Worm (Caenorhabditis elegans) whole organism, L4 larva: ENCODE results near the gene ssr-2.
A peak's percentile ranks its signal among the peaks of the same experiment; 100 is the strongest.

ENCODE experiments used
- ZK337.2 ChIP-seq: fragments of 200-800 bp; sonication (Bioruptor generic); IDR thresholded peaks from 2 replicates; pipeline ENCODE4 v1.3.6; 2022; ENCODE audit warnings: missing genetic modification reagents, missing genetic modification characterization, missing compliant biosample characterization
- aha-1 ChIP-seq: fragments of 150-350 bp; peaks from one replicate; lab custom pipeline; 2014; ENCODE audit warnings: missing biosample characterization, missing genetic modification characterization
- ceh-20 ChIP-seq: fragments of 200-800 bp; sonication (Bioruptor generic); IDR thresholded peaks from 2 replicates; pipeline ENCODE4 v1.3.6; 2022; ENCODE audit warnings: missing genetic modification reagents, missing genetic modification characterization, missing compliant biosample characterization
- ceh-28 ChIP-seq: fragments of 150-350 bp; optimal IDR thresholded peaks from 2 replicates; lab custom pipeline; 2014; ENCODE audit warnings: missing biosample characterization, missing genetic modification reagents, missing genetic modification characterization
- ctbp-1 ChIP-seq: fragments of 200-800 bp; sonication (Bioruptor generic); IDR thresholded peaks from 2 replicates; pipeline ENCODE4 v1.3.6; 2022; ENCODE audit warnings: missing genetic modification reagents, missing genetic modification characterization, missing compliant biosample characterization
- dmd-8 ChIP-seq: fragments of 200-800 bp; sonication (Bioruptor generic); IDR thresholded peaks from 2 replicates; pipeline ENCODE4 v1.3.6; 2022; ENCODE audit warnings: missing genetic modification characterization, missing compliant biosample characterization
- dpl-1 ChIP-seq: fragments of 150-350 bp; optimal IDR thresholded peaks from 2 replicates; lab custom pipeline; 2014; ENCODE audit warnings: missing biosample characterization, missing genetic modification reagents, missing genetic modification characterization
- duxl-1 ChIP-seq: sonication (generic microtip); optimal IDR thresholded peaks from 2 replicates; lab custom pipeline; 2016; ENCODE audit warnings: mild to moderate bottlenecking, missing genetic modification characterization, moderate library complexity, missing compliant biosample characterization; ENCODE audit not compliant: poor library complexity
- egl-27 ChIP-seq: sonication (generic microtip); optimal IDR thresholded peaks from 3 replicates; lab custom pipeline; 2017; ENCODE audit warnings: missing biosample characterization, missing genetic modification reagents, missing genetic modification characterization
- egl-43 ChIP-seq: fragments of 200-800 bp; sonication (Bioruptor generic); IDR thresholded peaks from 2 replicates; pipeline ENCODE4 v1.3.6; 2022; ENCODE audit warnings: missing genetic modification reagents, missing genetic modification characterization, missing compliant biosample characterization
- fkh-10 ChIP-seq: fragments of 150-350 bp; optimal IDR thresholded peaks from 2 replicates; lab custom pipeline; 2014; ENCODE audit warnings: missing biosample characterization, missing genetic modification reagents, missing genetic modification characterization
- fos-1 ChIP-seq: fragments of 150-350 bp; optimal IDR thresholded peaks from 2 replicates; lab custom pipeline; 2014; ENCODE audit warnings: missing biosample characterization, missing genetic modification characterization
- gei-8 ChIP-seq: fragments of 200-800 bp; sonication (Bioruptor generic); optimal IDR thresholded peaks from 2 replicates; lab custom pipeline; 2018; ENCODE audit warnings: mild to moderate bottlenecking, missing genetic modification characterization, missing compliant biosample characterization
- hlh-11 ChIP-seq: fragments of 200-800 bp; sonication (Bioruptor generic); optimal IDR thresholded peaks from 2 replicates; lab custom pipeline; 2018; ENCODE audit warnings: mild to moderate bottlenecking, missing genetic modification characterization, missing compliant biosample characterization
- lin-13 ChIP-seq: fragments of 150-350 bp; optimal IDR thresholded peaks from 2 replicates; lab custom pipeline; 2014; ENCODE audit warnings: missing biosample characterization, missing genetic modification reagents, missing genetic modification characterization
- lin-29 ChIP-seq: fragments of 200-800 bp; sonication (Bioruptor generic); IDR thresholded peaks from 2 replicates; pipeline ENCODE4 v1.3.6; 2022; ENCODE audit warnings: missing genetic modification reagents, missing genetic modification characterization, missing compliant biosample characterization
- lin-38 ChIP-seq: fragments of 200-800 bp; sonication (Bioruptor generic); IDR thresholded peaks from 2 replicates; pipeline ENCODE4 v1.3.6; 2022; ENCODE audit warnings: missing genetic modification reagents, missing genetic modification characterization, missing compliant biosample characterization
- lin-39 ChIP-seq: fragments of 150-350 bp; optimal IDR thresholded peaks from 2 replicates; lab custom pipeline; 2014; ENCODE audit warnings: missing biosample characterization, missing genetic modification reagents, missing genetic modification characterization
- lir-3 ChIP-seq: sonication (generic microtip); optimal IDR thresholded peaks from 2 replicates; lab custom pipeline; 2016; ENCODE audit warnings: mild to moderate bottlenecking, missing genetic modification characterization, missing compliant biosample characterization
- lsy-2 ChIP-seq, 2 experiments: fragments of 150-350 bp in 1 of 2; sonication (generic microtip) in 1 of 2; optimal IDR thresholded peaks; 2 replicates each; lab custom pipeline; 2014 to 2017; ENCODE audit warnings: missing biosample characterization in 2 of 2, missing genetic modification characterization in 2 of 2
- mdl-1 ChIP-seq, 2 experiments: fragments of 150-350 bp in 1 of 2; sonication (generic microtip) in 1 of 2; optimal IDR thresholded peaks; 2 replicates each; lab custom pipeline; 2014 to 2017; ENCODE audit warnings: missing biosample characterization in 2 of 2, missing genetic modification characterization in 2 of 2
- mxl-3 ChIP-seq: fragments of 200-800 bp; sonication (Bioruptor generic); optimal IDR thresholded peaks from 2 replicates; lab custom pipeline; 2018; ENCODE audit warnings: mild to moderate bottlenecking, missing genetic modification characterization, missing compliant biosample characterization
- nhr-102 ChIP-seq: sonication (generic microtip); optimal IDR thresholded peaks from 2 replicates; lab custom pipeline; 2016; ENCODE audit warnings: mild to moderate bottlenecking, missing genetic modification characterization, moderate library complexity, missing compliant biosample characterization
- nhr-11 ChIP-seq: fragments of 150-350 bp; optimal IDR thresholded peaks from 2 replicates; lab custom pipeline; 2014; ENCODE audit warnings: missing biosample characterization, missing genetic modification characterization
- nhr-25 ChIP-seq: sonication (generic microtip); optimal IDR thresholded peaks from 2 replicates; lab custom pipeline; 2017; ENCODE audit warnings: missing genetic modification characterization, mild to moderate bottlenecking, missing compliant biosample characterization, antibody characterized with exemption, moderate library complexity, borderline replicate concordance; ENCODE audit not compliant: insufficient read depth
- nhr-28 ChIP-seq: fragments of 150-350 bp; optimal IDR thresholded peaks from 2 replicates; lab custom pipeline; 2014; ENCODE audit warnings: missing biosample characterization, missing genetic modification characterization
- nhr-41 ChIP-seq: fragments of 200-800 bp; sonication (Bioruptor generic); IDR thresholded peaks from 2 replicates; pipeline ENCODE4 v1.3.6; 2022; ENCODE audit warnings: missing genetic modification reagents, missing genetic modification characterization, missing compliant biosample characterization
- nhr-48 ChIP-seq: sonication (generic microtip); optimal IDR thresholded peaks from 2 replicates; lab custom pipeline; 2016; ENCODE audit warnings: mild to moderate bottlenecking, missing genetic modification characterization, missing compliant biosample characterization
- nhr-6 ChIP-seq: fragments of 150-350 bp; optimal IDR thresholded peaks from 2 replicates; lab custom pipeline; 2014; ENCODE audit warnings: missing biosample characterization, missing genetic modification characterization
- nhr-77 ChIP-seq: fragments of 150-350 bp; optimal IDR thresholded peaks from 2 replicates; lab custom pipeline; 2014; ENCODE audit warnings: missing biosample characterization, missing genetic modification characterization
- php-3 ChIP-seq: fragments of 200-800 bp; sonication (Bioruptor generic); IDR thresholded peaks from 2 replicates; pipeline ENCODE4 v1.3.6; 2022; ENCODE audit warnings: missing genetic modification reagents, missing genetic modification characterization, missing compliant biosample characterization
- pqm-1 ChIP-seq: sonication (generic microtip); optimal IDR thresholded peaks from 2 replicates; lab custom pipeline; 2017; ENCODE audit warnings: missing biosample characterization, missing genetic modification characterization
- rbr-2 ChIP-seq: sonication (generic microtip); optimal IDR thresholded peaks from 2 replicates; lab custom pipeline; 2016; ENCODE audit warnings: missing genotype, missing genetic modification characterization, missing compliant biosample characterization
- saeg-2 ChIP-seq: fragments of 200-800 bp; sonication (Bioruptor generic); IDR thresholded peaks from 2 replicates; pipeline ENCODE4 v1.3.6; 2022; ENCODE audit warnings: missing genetic modification reagents, missing genetic modification characterization, missing compliant biosample characterization
- set-16 ChIP-seq: fragments of 200-800 bp; sonication (Bioruptor generic); IDR thresholded peaks from 2 replicates; pipeline ENCODE4 v1.3.6; 2022; ENCODE audit warnings: missing genetic modification reagents, missing genetic modification characterization, missing compliant biosample characterization
- snpc-1.2 ChIP-seq: fragments of 200-800 bp; sonication (Bioruptor generic); IDR thresholded peaks from 2 replicates; pipeline ENCODE4 v1.3.6; 2022; ENCODE audit warnings: missing genetic modification reagents, missing genetic modification characterization, missing compliant biosample characterization
- spr-1 ChIP-seq: sonication (generic microtip); optimal IDR thresholded peaks from 2 replicates; lab custom pipeline; 2016; ENCODE audit warnings: mild to moderate bottlenecking, missing genetic modification characterization, missing compliant biosample characterization
- spr-3 ChIP-seq: fragments of 200-800 bp; sonication (Bioruptor generic); optimal IDR thresholded peaks from 2 replicates; lab custom pipeline; 2018; ENCODE audit warnings: mild to moderate bottlenecking, missing genetic modification characterization, missing compliant biosample characterization
- unc-130 ChIP-seq: sonication (generic microtip); optimal IDR thresholded peaks from 2 replicates; lab custom pipeline; 2016; ENCODE audit warnings: missing genetic modification reagents, missing genetic modification characterization, missing compliant biosample characterization
- unc-39 ChIP-seq: sonication (generic microtip); optimal IDR thresholded peaks from 2 replicates; lab custom pipeline; 2017; ENCODE audit warnings: missing biosample characterization, missing genetic modification characterization
- unc-62 ChIP-seq, 3 experiments: fragments of 150-350 bp in 1 of 3; sonication (generic microtip); optimal IDR thresholded peaks in 2 of 3; peaks in 1 of 3; 1 replicate in 1 of 3; 2 replicates in 2 of 3; lab custom pipeline; 2014 to 2017; ENCODE audit warnings: missing biosample characterization in 3 of 3, missing genetic modification characterization in 3 of 3, missing genetic modification reagents in 3 of 3, missing genotype in 1 of 3
- zfp-3 ChIP-seq: fragments of 200-800 bp; sonication (Bioruptor generic); conservative IDR thresholded peaks from 2 replicates; pipeline ENCODE4 v1.3.6; 2022; ENCODE audit warnings: missing genetic modification reagents, missing genetic modification characterization, missing compliant biosample characterization
- ztf-7 ChIP-seq: fragments of 150-350 bp; optimal IDR thresholded peaks from 2 replicates; lab custom pipeline; 2014; ENCODE audit warnings: missing biosample characterization, missing genetic modification characterization

The ssr-2 gene

ce11 chrX:2809611-2810010 lies 17.9 kb downstream of the ssr-2 start, which contains the start of gene C14A11.9 (continued):
- peak in 1 of 2 experiments; percentile 58 for TF ChIP-seq mdl-1 (tag; optimal IDR thresholded peaks at IDR 0.05; lab: Kevin White, UChicago)
- TF ChIP-seq nhr-48 = peak; percentile 77
- TF ChIP-seq ceh-28 (tag; lab: Kevin White, UChicago) = no peak
- 0 out of 2 replicates have a peak, but pooled peaks have one; percentile 34 for TF ChIP-seq zfp-3 (GFP tag; lab: Robert Waterston, UW)
- TF ChIP-seq egl-27 = no peak
- TF ChIP-seq lin-39 (tag; lab: Kevin White, UChicago) = no peak
- TF ChIP-seq lin-29 (GFP tag; lab: Robert Waterston, UW) = peak; percentile 77; the same call in 1 of the 2 replicates
- TF ChIP-seq nhr-28 (tag; lab: Kevin White, UChicago) = peak; percentile 59
- TF ChIP-seq lin-38 (GFP tag; lab: Robert Waterston, UW) = peak; percentile 74
- TF ChIP-seq lsy-2 (tag; optimal IDR thresholded peaks at IDR 0.05; lab: Kevin White, UChicago) = peak in 1 of 2 experiments; percentile 90
- TF ChIP-seq saeg-2 (GFP tag; lab: Robert Waterston, UW) = 0 out of 2 replicates have a peak, but pooled peaks have one; percentile 64
- peak; percentile 86 for TF ChIP-seq nhr-77
- TF ChIP-seq pqm-1 (tag; lab: Kevin White, UChicago) = peak; percentile 10
- peak; percentile 75 for TF ChIP-seq fkh-10 (GFP tag; lab: Kevin White, UChicago)
- peak; percentile 93 for TF ChIP-seq rbr-2
- TF ChIP-seq dpl-1 (GFP tag; lab: Kevin White, UChicago) = peak; percentile 81
- peak; percentile 1 for TF ChIP-seq gei-8
- TF ChIP-seq unc-130 (GFP tag; lab: Kevin White, UChicago) = no peak
- peak; percentile 99 for TF ChIP-seq aha-1 (tag; lab: Kevin White, UChicago)
- peak; percentile 87 for TF ChIP-seq spr-3 (GFP tag; lab: Kevin White, UChicago)
- peak; percentile 88 for TF ChIP-seq lin-13
- TF ChIP-seq nhr-41 (GFP tag; lab: Robert Waterston, UW) = peak; percentile 67; the same call in 1 of the 2 replicates
- peak in 1 of 2 experiments; percentile 90 for TF ChIP-seq unc-62 (GFP tag; optimal IDR thresholded peaks at IDR 0.05 in 1 of 2; lab: Kevin White, UChicago)
- TF ChIP-seq unc-62 (tag; optimal IDR thresholded peaks at IDR 0.05; lab: Kevin White, UChicago) = no peak
- TF ChIP-seq lir-3 (tag; lab: Kevin White, UChicago) = no peak
- TF ChIP-seq nhr-11 (tag; lab: Kevin White, UChicago) = peak; percentile 88
- TF ChIP-seq ztf-7 (tag; lab: Kevin White, UChicago) = peak; percentile 72
- TF ChIP-seq nhr-25 (tag; lab: Kevin White, UChicago) = peak; percentile 62
- no peak for TF ChIP-seq fos-1 (tag; lab: Kevin White, UChicago)
- peak; percentile 69 for TF ChIP-seq nhr-6 (tag; lab: Kevin White, UChicago)
- no peak for TF ChIP-seq egl-43 (GFP tag; lab: Robert Waterston, UW)
- peak; percentile 88 for TF ChIP-seq ceh-20 (GFP tag; lab: Robert Waterston, UW)
- peak; percentile 88 for TF ChIP-seq hlh-11 (tag; lab: Kevin White, UChicago)
- TF ChIP-seq snpc-1.2 = peak; percentile 16; the same call in 1 of the 2 replicates
- TF ChIP-seq ctbp-1 (GFP tag; lab: Robert Waterston, UW) = peak; percentile 95
- peak; percentile 51; the same call in 1 of the 2 replicates for TF ChIP-seq php-3 (GFP tag; lab: Robert Waterston, UW)
- 0 out of 2 replicates have a peak, but pooled peaks have one; percentile 57 for TF ChIP-seq ZK337.2 (GFP tag; lab: Robert Waterston, UW)
- no peak; the same call in 1 of the 2 replicates for TF ChIP-seq set-16 (GFP tag; lab: Robert Waterston, UW)
- TF ChIP-seq spr-1 (tag; lab: Kevin White, UChicago) = peak; percentile 87
- TF ChIP-seq unc-39 (tag; lab: Kevin White, UChicago) = no peak
- peak; percentile 84 for TF ChIP-seq duxl-1
- TF ChIP-seq dmd-8 = peak; percentile 71; the same call in 1 of the 2 replicates
- TF ChIP-seq mxl-3 (GFP tag; lab: Kevin White, UChicago) = peak; percentile 76
- peak; percentile 92 for TF ChIP-seq nhr-102
